Worm (Caenorhabditis elegans): Measurements from ENCODE around the gene srsx-9.

srsx-9 gene

DNA sequence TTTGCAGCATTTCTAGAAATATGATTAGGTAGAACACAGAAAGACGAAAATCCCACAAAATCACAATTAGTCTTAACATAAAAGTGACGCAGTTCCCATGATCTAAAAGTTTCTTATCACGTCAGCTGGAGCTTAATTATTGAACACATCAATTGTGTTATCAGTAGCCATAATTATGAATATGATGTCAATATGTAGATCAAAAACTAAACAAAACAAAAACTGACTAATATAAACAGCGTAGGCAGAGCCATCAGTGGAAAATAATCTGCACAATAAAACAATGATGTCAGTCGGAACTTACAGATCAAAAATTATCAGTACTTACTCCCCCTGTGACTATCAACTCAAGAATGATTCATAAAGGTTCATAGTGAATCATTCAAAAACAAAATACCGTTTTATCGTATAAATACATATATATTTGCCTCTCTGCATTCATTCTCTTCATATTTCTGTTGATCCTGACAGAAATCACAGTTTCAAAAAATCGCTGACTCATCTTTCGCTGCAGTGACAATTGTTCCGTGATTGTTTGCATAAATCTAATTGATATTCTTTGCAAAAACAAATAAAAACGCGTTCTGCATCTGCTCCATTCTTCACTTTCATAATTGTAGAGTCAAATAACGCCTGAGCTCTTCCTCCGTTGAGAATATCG lies 39.5 kb upstream of the srsx-9 start, which contains the start of gene srr-6:
srr-6 (plus strand) TSS at position 611 of the 661 bp plus-strand sequence.
- no peak for TF ChIP-seq nhr-71 (tag; optimal IDR thresholded peaks at IDR 0.05)
- peak; percentile 47 for TF ChIP-seq elt-2 (tag; optimal IDR thresholded peaks at IDR 0.05)

DNA sequence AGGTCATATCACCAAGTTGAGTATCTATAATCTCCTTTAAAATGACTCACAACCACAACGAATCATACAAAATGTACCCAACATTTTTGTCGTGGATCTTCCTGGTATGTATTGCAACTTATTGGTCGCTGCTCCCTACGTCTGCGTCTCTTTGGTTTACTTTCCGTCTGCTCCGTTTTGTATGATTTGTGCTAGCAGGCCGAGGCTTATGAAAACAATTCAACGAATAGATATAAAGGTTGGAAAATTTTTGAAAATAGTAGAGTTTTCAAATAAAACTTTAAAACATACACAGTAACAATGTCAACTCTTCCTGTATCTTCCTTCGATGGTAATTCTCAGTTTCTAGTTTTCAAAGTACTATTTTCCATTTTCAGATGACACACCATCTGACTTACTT lies 28.5 kb upstream of the srsx-9 start, which contains the start of gene srr-8:
srr-8 (plus strand) TSS at position 301 of the 400 bp plus-strand sequence.
- no peak for TF ChIP-seq lin-35 (GFP tag; optimal IDR thresholded peaks at IDR 0.05)
- TF ChIP-seq nhr-28 (tag; optimal IDR thresholded peaks at IDR 0.05), result no peak
- TF ChIP-seq ets-5 (GFP tag; IDR thresholded peaks at IDR 0.05), result no peak
- TF ChIP-seq sup-37 (GFP tag; optimal IDR thresholded peaks at IDR 0.05), result no peak
- no peak for TF ChIP-seq egl-13 (tag; optimal IDR thresholded peaks at IDR 0.05)
- TF ChIP-seq dsc-1 (tag; optimal IDR thresholded peaks at IDR 0.05), result no peak
- TF ChIP-seq mdl-1 (tag; optimal IDR thresholded peaks at IDR 0.05), result no peak
- no peak for TF ChIP-seq C04F5.9 (tag; optimal IDR thresholded peaks at IDR 0.05)
- no peak for TF ChIP-seq lin-14 (GFP tag; optimal IDR thresholded peaks at IDR 0.05)
- no peak for TF ChIP-seq fkh-4 (tag; optimal IDR thresholded peaks at IDR 0.05; ENCODE audit: borderline replicate concordance)
- no peak for TF ChIP-seq nhr-12 (tag; optimal IDR thresholded peaks at IDR 0.05)
- no peak for TF ChIP-seq ceh-63 (GFP tag; optimal IDR thresholded peaks at IDR 0.05)
- no peak for TF ChIP-seq xbp-1 (tag; optimal IDR thresholded peaks at IDR 0.05)
- no peak for TF ChIP-seq elt-3 (tag; optimal IDR thresholded peaks at IDR 0.05)

DNA sequence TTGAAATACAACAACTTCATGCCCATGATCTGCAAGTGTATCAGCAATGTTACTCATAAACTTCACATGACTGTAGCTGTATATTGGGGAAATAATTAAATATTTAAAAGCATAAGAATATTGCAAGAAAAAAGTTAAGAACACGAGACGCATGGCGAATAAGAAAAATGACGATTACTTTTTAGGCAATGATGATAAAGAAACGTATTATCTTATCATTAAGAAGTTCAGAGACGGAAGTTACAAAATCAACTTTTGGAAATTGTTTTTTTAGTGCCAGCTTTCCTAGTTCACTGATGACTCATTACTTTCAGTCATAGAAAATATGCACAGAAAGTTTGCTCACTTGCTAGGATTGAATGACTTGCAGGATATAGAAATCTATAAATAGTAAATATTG lies 27.6 kb upstream of the srsx-9 start, which contains the start of gene ugt-7:
ugt-7 (minus strand) TSS at position 161 of the 400 bp plus-strand sequence.
- TF ChIP-seq elt-2 (tag; optimal IDR thresholded peaks at IDR 0.05) (peak; percentile 48), nhr-11 (tag; optimal IDR thresholded peaks at IDR 0.05) (no peak)

DNA sequence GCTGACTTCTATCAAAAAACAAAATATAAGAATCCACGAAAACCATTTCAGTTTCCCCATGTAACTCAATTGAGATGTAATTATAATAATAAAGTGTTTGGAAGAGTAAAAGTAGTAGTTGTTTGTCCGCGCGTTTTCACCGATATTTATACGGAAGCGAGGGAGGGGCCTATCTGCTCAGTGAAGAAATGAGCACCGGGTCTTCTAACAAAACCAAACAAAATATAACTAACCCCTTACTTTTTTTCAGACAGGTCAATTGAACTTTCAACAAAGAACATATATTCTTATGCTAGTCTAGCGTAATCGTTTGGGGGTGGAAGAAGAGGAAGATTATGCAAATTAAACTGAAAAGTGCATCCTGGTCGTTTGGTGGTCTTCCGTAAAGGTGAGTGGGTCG lies 22.3 kb upstream of the srsx-9 start, which contains the start of gene ncx-9:
ncx-9 (minus strand) TSS at position 101 of the 400 bp plus-strand sequence.
- TF ChIP-seq efl-3 (GFP tag; optimal IDR thresholded peaks at IDR 0.05), result no peak
- no peak for TF ChIP-seq lin-14 (GFP tag; optimal IDR thresholded peaks at IDR 0.05)
- no peak for TF ChIP-seq lin-35 (GFP tag; optimal IDR thresholded peaks at IDR 0.05)
- TF ChIP-seq unc-98 (GFP tag; IDR thresholded peaks at IDR 0.05), result no peak
- no peak for TF ChIP-seq sptf-1 (tag; optimal IDR thresholded peaks at IDR 0.05)
- no peak for TF ChIP-seq nhr-71 (tag; optimal IDR thresholded peaks at IDR 0.05)
- no peak for TF ChIP-seq hlh-17 (GFP tag; optimal IDR thresholded peaks at IDR 0.05; ENCODE audit: borderline replicate concordance)
- no peak for TF ChIP-seq ets-5 (GFP tag; IDR thresholded peaks at IDR 0.05)
- TF ChIP-seq blmp-1 (tag; optimal IDR thresholded peaks at IDR 0.05), result no peak
- TF ChIP-seq lir-3 (tag; optimal IDR thresholded peaks at IDR 0.05; ENCODE audit: poor library complexity), result no peak
- no peak for TF ChIP-seq vab-15 (tag; optimal IDR thresholded peaks at IDR 0.05)

DNA sequence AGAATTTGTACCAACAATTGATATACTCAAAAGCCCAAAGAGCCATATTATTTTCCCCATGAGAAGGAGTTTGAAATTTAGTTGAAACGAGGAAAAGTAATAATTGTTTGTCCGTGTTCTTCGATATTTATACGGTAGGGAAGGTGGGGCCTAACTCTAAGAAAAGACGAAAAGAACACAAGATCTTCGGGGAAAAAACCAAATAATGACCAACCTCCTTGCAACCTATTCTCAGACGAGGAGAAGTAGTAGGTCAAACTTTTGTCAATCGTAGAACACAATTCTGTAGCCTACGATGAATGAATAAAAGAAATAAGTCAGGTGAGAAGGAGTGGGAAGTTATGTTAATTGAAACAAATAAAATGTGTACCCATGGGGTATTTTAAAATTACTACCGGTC lies 14.3 kb upstream of the srsx-9 start, which contains the start of gene ncx-8:
ncx-8 (minus strand) TSS at position 101 of the 400 bp plus-strand sequence.
- no peak for TF ChIP-seq fkh-8 (tag; optimal IDR thresholded peaks at IDR 0.05)
- no peak for TF ChIP-seq nhr-12 (tag; optimal IDR thresholded peaks at IDR 0.05)
- no peak for TF ChIP-seq irx-1 (tag; optimal IDR thresholded peaks at IDR 0.05)
- no peak for TF ChIP-seq efl-1 (optimal IDR thresholded peaks at IDR 0.05)
- TF ChIP-seq efl-1 (GFP tag; optimal IDR thresholded peaks at IDR 0.05 in 1 of 2), result peak in 1 of 2 experiments; percentile 60

DNA sequence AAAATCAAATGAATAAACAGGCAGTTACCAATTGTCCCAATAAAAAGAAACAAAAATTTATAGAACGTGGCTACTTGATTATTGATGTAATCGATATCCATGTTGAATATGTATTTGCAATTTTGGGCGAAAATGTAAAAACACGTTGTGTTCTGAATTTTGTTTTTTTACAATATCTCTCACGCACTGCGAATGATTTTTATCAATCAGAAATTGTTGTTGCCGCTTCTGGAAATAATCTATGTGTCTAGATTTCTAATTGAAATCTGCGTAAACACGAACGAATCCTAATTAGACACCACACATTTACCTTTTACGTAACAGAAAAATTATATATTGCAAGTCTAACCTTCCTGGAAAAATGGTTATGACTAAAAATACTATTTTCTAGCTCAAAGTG lies 10.2 kb upstream of the srsx-9 start, which contains the start of gene srsx-13:
srsx-13 (minus strand) TSS at position 101 of the 400 bp plus-strand sequence.
- no peak for TF ChIP-seq vab-15 (tag; optimal IDR thresholded peaks at IDR 0.05)

DNA sequence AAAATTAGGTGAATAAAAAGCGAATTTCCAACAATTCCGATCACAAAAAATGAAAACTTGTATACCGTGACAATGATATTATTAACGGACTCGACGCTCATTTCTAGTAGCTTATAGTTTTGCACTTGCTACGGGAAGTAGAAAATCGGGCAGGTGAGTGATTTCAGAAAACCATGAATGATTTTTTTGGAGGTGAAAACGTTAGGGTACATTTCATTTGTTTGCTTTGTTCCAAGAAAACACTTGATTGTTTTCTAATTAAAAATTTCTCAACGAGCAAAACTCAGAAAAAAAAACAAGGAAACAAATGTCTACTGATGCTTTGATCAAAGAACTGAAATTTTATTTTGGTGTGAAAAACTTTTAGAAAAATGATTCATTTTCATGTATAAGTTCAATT lies 8.0 kb upstream of the srsx-9 start, which contains the start of gene srsx-12:
srsx-12 (minus strand) TSS at position 101 of the 400 bp plus-strand sequence.
- TF ChIP-seq nhr-11 (tag; optimal IDR thresholded peaks at IDR 0.05), result no peak

Measured in whole organism, L1 larva.